Fruit fly (Drosophila melanogaster) whole organism, embryonic: Measurements from ENCODE around the gene Bap111.

Source experiments
- CG10366 ChIP-seq: fragments of 200-800 bp; sonication (Bioruptor generic); IDR thresholded peaks from 2 replicates; pipeline ENCODE4 v1.3.6; 2022; ENCODE audit warnings: missing biosample characterization, missing genetic modification characterization
- CG10543 ChIP-seq: fragments of 200-800 bp; sonication (Bioruptor generic); optimal IDR thresholded peaks from 3 replicates; lab custom pipeline; 2017; ENCODE audit warnings: missing biosample characterization, mild to moderate bottlenecking, missing genetic modification characterization, moderate library complexity
- CG11085 ChIP-seq: fragments of 200-800 bp; sonication (Bioruptor generic); IDR thresholded peaks from 2 replicates; pipeline ENCODE4 v1.3.6; 2022; ENCODE audit warnings: missing biosample characterization, missing genetic modification characterization
- CG12104 ChIP-seq: fragments of 200-800 bp; sonication (Bioruptor generic); optimal IDR thresholded peaks from 3 replicates; lab custom pipeline; 2016; ENCODE audit warnings: missing biosample characterization, missing genetic modification characterization
- CG12391 ChIP-seq: fragments of 200-800 bp; sonication (Bioruptor generic); optimal IDR thresholded peaks from 3 replicates; lab custom pipeline; 2018; ENCODE audit warnings: missing biosample characterization, mild to moderate bottlenecking, missing genetic modification characterization, moderate library complexity
- CG15696 ChIP-seq: fragments of 200-800 bp; sonication (Bioruptor generic); optimal IDR thresholded peaks from 2 replicates; lab custom pipeline; 2019; ENCODE audit warnings: missing biosample characterization, mild to moderate bottlenecking, missing genetic modification characterization, moderate library complexity
- CG17802 ChIP-seq: fragments of 200-800 bp; sonication (Bioruptor generic); optimal IDR thresholded peaks from 2 replicates; lab custom pipeline; 2018; ENCODE audit warnings: missing biosample characterization, mild to moderate bottlenecking, missing genetic modification characterization, moderate library complexity
- CG1832 ChIP-seq: fragments of 200-800 bp; sonication (Bioruptor generic); optimal IDR thresholded peaks from 2 replicates; lab custom pipeline; 2017; ENCODE audit warnings: missing biosample characterization, mild to moderate bottlenecking, missing genetic modification characterization, inconsistent platforms
- CG18476 ChIP-seq: fragments of 200-800 bp; sonication (Bioruptor generic); optimal IDR thresholded peaks from 2 replicates; lab custom pipeline; 2016; ENCODE audit warnings: missing biosample characterization, mild to moderate bottlenecking, missing genetic modification characterization
- CG32532 ChIP-seq: fragments of 200-800 bp; sonication (Bioruptor generic); IDR thresholded peaks from 2 replicates; pipeline ENCODE4 v1.3.6; 2022; ENCODE audit warnings: missing biosample characterization, missing genetic modification characterization
- CG3407 ChIP-seq: fragments of 200-800 bp; sonication (Bioruptor generic); optimal IDR thresholded peaks from 2 replicates; lab custom pipeline; 2018; ENCODE audit warnings: missing biosample characterization, mild to moderate bottlenecking, missing genetic modification characterization
- CG4707 ChIP-seq: fragments of 200-800 bp; sonication (Bioruptor generic); optimal IDR thresholded peaks from 2 replicates; lab custom pipeline; 2018; ENCODE audit warnings: missing biosample characterization, mild to moderate bottlenecking, missing genetic modification characterization, moderate library complexity
- CG4854 ChIP-seq: fragments of 200-800 bp; sonication (Bioruptor generic); optimal IDR thresholded peaks from 2 replicates; lab custom pipeline; 2016; ENCODE audit warnings: missing biosample characterization, missing genetic modification characterization, inconsistent platforms
- Chrac-16 ChIP-seq: fragments of 200-800 bp; sonication (Bioruptor generic); optimal IDR thresholded peaks from 3 replicates; lab custom pipeline; 2016; ENCODE audit warnings: missing biosample characterization, missing genetic modification characterization
- Eip74EF ChIP-seq, 2 experiments: fragments of 200-800 bp in 1 of 2; fragments of >200 bp in 1 of 2; sonication (Bioruptor generic) in 1 of 2; optimal IDR thresholded peaks; 2 replicates each; lab custom pipeline; 2017 to 2019; ENCODE audit warnings: missing biosample characterization in 2 of 2, missing genetic modification characterization in 2 of 2, mild to moderate bottlenecking in 1 of 2, moderate library complexity in 1 of 2
- HLHmδ ChIP-seq: fragments of 200-800 bp; sonication (Bioruptor generic); optimal IDR thresholded peaks from 2 replicates; lab custom pipeline; 2018; ENCODE audit warnings: missing biosample characterization, mild to moderate bottlenecking, missing genetic modification characterization, moderate library complexity
- HmgD ChIP-seq: fragments of 200-800 bp; sonication (Bioruptor generic); optimal IDR thresholded peaks from 3 replicates; lab custom pipeline; 2016; ENCODE audit warnings: missing biosample characterization, missing genetic modification characterization
- NFAT ChIP-seq: fragments of 200-800 bp; sonication (Bioruptor generic); IDR thresholded peaks from 2 replicates; pipeline ENCODE4 v1.3.6; 2022; ENCODE audit warnings: missing biosample characterization, missing genetic modification characterization
- Pdp1 ChIP-seq, 2 experiments: fragments of 200-800 bp; sonication (Bioruptor generic); optimal IDR thresholded peaks; 3 replicates each; lab custom pipeline; 2016; ENCODE audit warnings: missing biosample characterization in 2 of 2, missing genetic modification characterization in 2 of 2, mild to moderate bottlenecking in 1 of 2, moderate library complexity in 1 of 2
- Sox100B ChIP-seq: fragments of 200-800 bp; sonication (Bioruptor generic); optimal IDR thresholded peaks from 3 replicates; lab custom pipeline; 2018; ENCODE audit warnings: missing biosample characterization, mild to moderate bottlenecking, missing genetic modification characterization
- Stat92E ChIP-seq, 3 experiments: fragments of >200 bp in 2 of 3; fragments of 200-800 bp in 1 of 3; sonication (Bioruptor generic) in 1 of 3; optimal IDR thresholded peaks; 2 replicates each; lab custom pipeline; 2017 to 2019; ENCODE audit warnings: missing biosample characterization in 3 of 3, missing genetic modification characterization in 3 of 3, mild to moderate bottlenecking in 1 of 3, moderate library complexity in 1 of 3
- Trl ChIP-seq, 3 experiments: fragments of >200 bp in 2 of 3; fragments of 200-800 bp in 1 of 3; sonication (Bioruptor generic) in 1 of 3; optimal IDR thresholded peaks; 2 replicates in 1 of 3; 3 replicates in 2 of 3; lab custom pipeline; 2016 to 2017; ENCODE audit warnings: missing biosample characterization in 1 of 3, missing genetic modification characterization in 1 of 3
- ash1 ChIP-seq: fragments of 200-800 bp; sonication (Bioruptor generic); optimal IDR thresholded peaks from 2 replicates; lab custom pipeline; 2018; ENCODE audit warnings: missing biosample characterization, mild to moderate bottlenecking, missing genetic modification characterization
- bsh ChIP-seq, 2 experiments: fragments of 200-800 bp; sonication (Bioruptor generic); optimal IDR thresholded peaks; 2 replicates each; lab custom pipeline; 2017 to 2018; ENCODE audit warnings: mild to moderate bottlenecking in 2 of 2, missing biosample characterization in 2 of 2, missing genetic modification characterization in 2 of 2, moderate library complexity in 1 of 2
- cg ChIP-seq: fragments of 200-800 bp; sonication (Bioruptor generic); optimal IDR thresholded peaks from 3 replicates; lab custom pipeline; 2019; ENCODE audit warnings: missing biosample characterization, mild to moderate bottlenecking, missing genetic modification characterization, moderate library complexity
- crp ChIP-seq, 2 experiments: fragments of 200-800 bp; sonication (Bioruptor generic); optimal IDR thresholded peaks; 2 replicates in 1 of 2; 3 replicates in 1 of 2; lab custom pipeline; 2017; ENCODE audit warnings: missing biosample characterization in 2 of 2, missing genetic modification characterization in 2 of 2, mild to moderate bottlenecking in 1 of 2, moderate library complexity in 1 of 2
- danr ChIP-seq: fragments of 200-800 bp; sonication (Bioruptor generic); IDR thresholded peaks from 2 replicates; pipeline ENCODE4 v1.3.6; 2022; ENCODE audit warnings: missing biosample characterization, missing genetic modification characterization
- dimm ChIP-seq: fragments of 200-800 bp; sonication (Bioruptor generic); IDR thresholded peaks from 2 replicates; pipeline ENCODE4 v1.3.6; 2022; ENCODE audit warnings: missing biosample characterization, missing genetic modification characterization
- dm ChIP-seq: fragments of 200-800 bp; sonication (Bioruptor generic); optimal IDR thresholded peaks from 3 replicates; lab custom pipeline; 2016; ENCODE audit warnings: missing biosample characterization, missing genetic modification characterization
- ewg ChIP-seq: fragments of 200-800 bp; sonication (Bioruptor generic); optimal IDR thresholded peaks from 3 replicates; lab custom pipeline; 2017; ENCODE audit warnings: mild to moderate bottlenecking, missing biosample characterization, missing genetic modification reagents, missing genetic modification characterization
- fru ChIP-seq: fragments of >200 bp; optimal IDR thresholded peaks from 2 replicates; lab custom pipeline; 2017
- ftz-f1 ChIP-seq: fragments of 200-800 bp; sonication (Bioruptor generic); optimal IDR thresholded peaks from 2 replicates; lab custom pipeline; 2016; ENCODE audit warnings: missing biosample characterization, missing genetic modification characterization
- grn ChIP-seq: fragments of 200-800 bp; sonication (Bioruptor generic); optimal IDR thresholded peaks from 3 replicates; lab custom pipeline; 2017; ENCODE audit warnings: missing biosample characterization, missing genetic modification characterization
- gro ChIP-seq: fragments of 200-800 bp; sonication (Bioruptor generic); optimal IDR thresholded peaks from 2 replicates; lab custom pipeline; 2016; ENCODE audit warnings: missing biosample characterization, missing genetic modification characterization
- gsb ChIP-seq: fragments of 200-800 bp; sonication (Bioruptor generic); IDR thresholded peaks from 2 replicates; pipeline ENCODE4 v1.3.6; 2022; ENCODE audit warnings: missing biosample characterization, missing genetic modification characterization
- hkb ChIP-seq, 2 experiments: fragments of 200-800 bp in 1 of 2; fragments of >200 bp in 1 of 2; sonication (Bioruptor generic) in 1 of 2; IDR thresholded peaks in 1 of 2; optimal IDR thresholded peaks in 1 of 2; 2 replicates each; pipeline versions ENCODE4 v1.3.6 to Lab custom; 2017 to 2022; ENCODE audit warnings: missing biosample characterization in 1 of 2, missing genetic modification characterization in 1 of 2
- kni ChIP-seq: fragments of 200-800 bp; sonication (Bioruptor generic); optimal IDR thresholded peaks from 3 replicates; lab custom pipeline; 2017; ENCODE audit warnings: mild to moderate bottlenecking, missing biosample characterization, missing genetic modification reagents, missing genetic modification characterization
- lola ChIP-seq, 3 experiments: fragments of >200 bp in 2 of 3; fragments of 200-800 bp in 1 of 3; sonication (Bioruptor generic) in 1 of 3; optimal IDR thresholded peaks; 2 replicates each; lab custom pipeline; 2017 to 2019; ENCODE audit warnings: missing biosample characterization in 3 of 3, missing genetic modification characterization in 3 of 3, mild to moderate bottlenecking in 1 of 3, moderate library complexity in 1 of 3
- odd ChIP-seq: fragments of 200-800 bp; sonication (Bioruptor generic); optimal IDR thresholded peaks from 2 replicates; lab custom pipeline; 2017; ENCODE audit warnings: missing biosample characterization, mild to moderate bottlenecking, missing genetic modification characterization
- onecut ChIP-seq: fragments of 200-800 bp; sonication (Bioruptor generic); IDR thresholded peaks from 2 replicates; pipeline ENCODE4 v1.3.6; 2022; ENCODE audit warnings: missing biosample characterization, missing genetic modification characterization
- otp ChIP-seq: fragments of 200-800 bp; sonication (Bioruptor generic); IDR thresholded peaks from 3 replicates; pipeline ENCODE4, ENCODE4 v1.3.6; 2022; ENCODE audit warnings: missing biosample characterization, missing genetic modification characterization
- slbo ChIP-seq: fragments of 200-800 bp; sonication (Bioruptor generic); IDR thresholded peaks from 2 replicates; pipeline ENCODE4 v1.3.6; 2022; ENCODE audit warnings: missing biosample characterization, missing genetic modification characterization
- sqz ChIP-seq: fragments of 200-800 bp; sonication (Bioruptor generic); optimal IDR thresholded peaks from 3 replicates; lab custom pipeline; 2018; ENCODE audit warnings: missing biosample characterization, mild to moderate bottlenecking, missing genetic modification characterization
- sr ChIP-seq: fragments of 200-800 bp; sonication (Bioruptor generic); IDR thresholded peaks from 3 replicates; pipeline ENCODE4 v1.3.6; 2022; ENCODE audit warnings: missing biosample characterization, missing genetic modification characterization
- tll ChIP-seq, 2 experiments: fragments of 200-800 bp in 1 of 2; fragments of >200 bp in 1 of 2; sonication (Bioruptor generic) in 1 of 2; optimal IDR thresholded peaks; 2 replicates each; lab custom pipeline; 2017 to 2019; ENCODE audit warnings: missing biosample characterization in 2 of 2, missing genetic modification characterization in 2 of 2, mild to moderate bottlenecking in 1 of 2, moderate library complexity in 1 of 2
- wdn ChIP-seq: fragments of 200-800 bp; sonication (Bioruptor generic); IDR thresholded peaks from 2 replicates; pipeline ENCODE4 v1.3.6; 2022; ENCODE audit warnings: missing biosample characterization, missing genetic modification characterization
- z ChIP-seq: fragments of 200-800 bp; sonication (Bioruptor generic); IDR thresholded peaks from 3 replicates; pipeline ENCODE4 v1.3.6; 2022; ENCODE audit warnings: missing biosample characterization, missing genetic modification characterization

Bap111 gene

dm6 chrX:9163645-9164509 lies 14.8 kb downstream of the Bap111 start (continued):
- no peak for TF ChIP-seq onecut
- no peak for TF ChIP-seq HmgD (GFP tag; lab: Kevin White, UChicago)
- peak in 1 of 2 experiments; percentile 8 for TF ChIP-seq Pdp1 (GFP tag; optimal IDR thresholded peaks at IDR 0.05; lab: Kevin White, UChicago)
- no peak for TF ChIP-seq CG11085 (GFP tag; lab: Robert Waterston, UW)
- TF ChIP-seq HLHmδ, result no peak
- TF ChIP-seq lola (GFP tag; optimal IDR thresholded peaks at IDR 0.05; lab: Kevin White, UChicago), result peak in 1 of 3 experiments; percentile 6
- no peak for TF ChIP-seq Stat92E (GFP tag; optimal IDR thresholded peaks at IDR 0.05; lab: Kevin White, UChicago)
- no peak for TF ChIP-seq CG4854 (GFP tag; lab: Kevin White, UChicago)
- no peak for TF ChIP-seq CG4707
- no peak for TF ChIP-seq CG32532
- TF ChIP-seq CG18476 (GFP tag; lab: Kevin White, UChicago), result no peak
- TF ChIP-seq danr (GFP tag; lab: Robert Waterston, UW), result no peak
- peak; percentile 72 for TF ChIP-seq grn
- TF ChIP-seq sqz (GFP tag; lab: Kevin White, UChicago), result peak; percentile 78
- peak; percentile 65; the same call in 2 of the 3 replicates for TF ChIP-seq sr (GFP tag; lab: Robert Waterston, UW)
- TF ChIP-seq fru (lab: Kevin White, UChicago), result no peak
- TF ChIP-seq CG10366 (GFP tag; lab: Robert Waterston, UW), result no peak
- TF ChIP-seq odd (GFP tag; lab: Kevin White, UChicago), result peak; percentile 25
- no peak for TF ChIP-seq Chrac-16 (GFP tag; lab: Kevin White, UChicago)
- peak; percentile 65 for TF ChIP-seq CG1832 (GFP tag; lab: Kevin White, UChicago)
- TF ChIP-seq CG12391 (tag; lab: Kevin White, UChicago), result no peak
- TF ChIP-seq ash1 (GFP tag; lab: Kevin White, UChicago), result no peak
- TF ChIP-seq CG15696 (tag; lab: Kevin White, UChicago), result no peak
- TF ChIP-seq ewg (GFP tag; lab: Kevin White, UChicago), result peak; percentile 51
- no peak for TF ChIP-seq NFAT (GFP tag; lab: Robert Waterston, UW)
- no peak for TF ChIP-seq dimm (GFP tag; lab: Robert Waterston, UW)
- peak in 1 of 2 experiments; percentile 43 for TF ChIP-seq Eip74EF (GFP tag; optimal IDR thresholded peaks at IDR 0.05; lab: Kevin White, UChicago)
- TF ChIP-seq hkb (optimal IDR thresholded peaks at IDR 0.05; lab: Kevin White, UChicago), result no peak
- no peak for TF ChIP-seq hkb (GFP tag; IDR thresholded peaks at IDR 0.05; lab: Robert Waterston, UW)
- TF ChIP-seq CG3407, result no peak
- TF ChIP-seq z (GFP tag; lab: Robert Waterston, UW), result peak; percentile 90
- TF ChIP-seq CG10543, result peak; percentile 13
- TF ChIP-seq gsb (GFP tag; lab: Robert Waterston, UW), result no peak
- peak; percentile 82 for TF ChIP-seq cg
- peak in 1 of 2 experiments; percentile 41 for TF ChIP-seq bsh (GFP tag; optimal IDR thresholded peaks at IDR 0.05; lab: Kevin White, UChicago)
- TF ChIP-seq wdn (GFP tag; lab: Robert Waterston, UW), result no peak
- TF ChIP-seq otp (GFP tag; lab: Robert Waterston, UW), result no peak
- no peak for TF ChIP-seq slbo (GFP tag; lab: Robert Waterston, UW)
- peak in 1 of 2 experiments; percentile 22 for TF ChIP-seq crp (GFP tag; optimal IDR thresholded peaks at IDR 0.05; lab: Kevin White, UChicago)
- peak; percentile 35 for TF ChIP-seq kni (GFP tag; lab: Kevin White, UChicago)
- no peak for TF ChIP-seq CG17802 (tag; lab: Kevin White, UChicago)
- TF ChIP-seq ftz-f1 (GFP tag; lab: Kevin White, UChicago), result peak; percentile 54
- TF ChIP-seq Trl (optimal IDR thresholded peaks at IDR 0.05; lab: Kevin White, UChicago), result peak; percentile 70 to 90
- peak; percentile 30 for TF ChIP-seq Trl (GFP tag; optimal IDR thresholded peaks at IDR 0.05; lab: Kevin White, UChicago)
- no peak for TF ChIP-seq Sox100B (GFP tag; lab: Kevin White, UChicago)
- peak; percentile 74 for TF ChIP-seq dm (GFP tag; lab: Kevin White, UChicago)
- TF ChIP-seq gro (GFP tag; lab: Kevin White, UChicago), result no peak
- no peak for TF ChIP-seq CG12104 (GFP tag; lab: Kevin White, UChicago)
- no peak for TF ChIP-seq tll (GFP tag; optimal IDR thresholded peaks at IDR 0.05; lab: Kevin White, UChicago)
